Worm (Caenorhabditis elegans): ENCODE measurements around the gene ile-2.

ile-2 gene

ce11 chrX:812264-812663 is 43.9 kb downstream of the ile-2 start (continued):
- TF ChIP-seq egl-27 (tag; optimal IDR thresholded peaks at IDR 0.05) (no peak), nhr-42 (GFP tag; IDR thresholded peaks at IDR 0.05) (no peak), mxl-3 (GFP tag; optimal IDR thresholded peaks at IDR 0.05) (no peak), dmd-6 (GFP tag; IDR thresholded peaks at IDR 0.05) (peak; percentile 21; the same call in 1 of the 2 replicates), nhr-41 (GFP tag; IDR thresholded peaks at IDR 0.05) (no peak), ztf-7 (tag; optimal IDR thresholded peaks at IDR 0.05) (no peak), egl-43 (GFP tag; IDR thresholded peaks at IDR 0.05) (no peak), hlh-30 (tag; optimal IDR thresholded peaks at IDR 0.05; ENCODE audit: insufficient read depth) (peak; percentile 10), F10B5.3 (tag; optimal IDR thresholded peaks at IDR 0.05) (no peak), mep-1 (tag; optimal IDR thresholded peaks at IDR 0.05) (no peak), Y105C5A.15 (GFP tag; IDR thresholded peaks at IDR 0.05) (no peak), lin-39 (tag; optimal IDR thresholded peaks at IDR 0.05) (no peak), tag-97 (GFP tag; IDR thresholded peaks at IDR 0.05) (no peak)

- TF ChIP-seq daf-16 (GFP tag; optimal IDR thresholded peaks at IDR 0.05) (no peak), daf-16 (tag; optimal IDR thresholded peaks at IDR 0.05) (peak; percentile 42), fos-1 (tag; optimal IDR thresholded peaks at IDR 0.05) (no peak)
Observed at ce11 chrX:813063-813462, 44.7 kb downstream of the ile-2 start, which contains the start of gene F25E2.3. F25E2.3 (minus strand) TSS chrX:813163.

DNA sequence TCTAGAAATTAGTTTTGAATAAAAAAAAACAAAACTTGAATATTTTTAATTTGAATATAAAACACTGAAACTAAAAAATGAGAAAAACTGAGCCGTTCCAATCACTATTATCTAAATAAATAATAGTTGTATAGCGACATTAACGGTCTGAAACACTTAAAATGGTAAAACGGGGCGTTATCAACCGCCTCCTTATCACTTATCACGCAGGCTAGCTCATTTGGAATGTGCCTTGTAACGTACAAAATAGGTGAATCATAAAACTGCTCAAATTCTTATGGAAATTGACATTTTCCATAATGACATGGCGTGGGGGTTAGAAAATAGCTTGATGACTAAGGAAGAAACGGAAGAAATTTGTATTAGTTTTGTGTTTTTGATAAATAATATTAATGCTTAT is 47.5 kb downstream of the ile-2 start, which contains the start of gene ifd-2:
Gene ifd-2, minus strand, starts transcription at position 1 of the 400 bp plus-strand sequence.
- TF ChIP-seq sdz-12 (GFP tag; optimal IDR thresholded peaks at IDR 0.05) (no peak), pqm-1 (tag; optimal IDR thresholded peaks at IDR 0.05) (peak; percentile 87), php-3 (GFP tag; IDR thresholded peaks at IDR 0.05) (peak; percentile 73), dve-1 (tag; optimal IDR thresholded peaks at IDR 0.05; ENCODE audit: insufficient read depth) (peak; percentile 54), lin-29 (GFP tag; IDR thresholded peaks at IDR 0.05) (no peak), hlh-11 (tag; optimal IDR thresholded peaks at IDR 0.05) (peak; percentile 48), daf-16 (GFP tag; optimal IDR thresholded peaks at IDR 0.05) (no peak), daf-16 (tag; optimal IDR thresholded peaks at IDR 0.05) (peak; percentile 55), cey-2 (tag; optimal IDR thresholded peaks at IDR 0.05; ENCODE audit: borderline replicate concordance, insufficient read depth) (no peak), mes-2 (tag; optimal IDR thresholded peaks at IDR 0.05; ENCODE audit: poor library complexity, severe bottlenecking) (peak; percentile 1), tra-1 (GFP tag; IDR thresholded peaks at IDR 0.05) (peak; percentile 70; the same call in 1 of the 2 replicates), mdl-1 (tag; optimal IDR thresholded peaks at IDR 0.05) (no peak), nhr-28 (tag; optimal IDR thresholded peaks at IDR 0.05) (peak; percentile 53), dmd-6 (GFP tag; IDR thresholded peaks at IDR 0.05) (peak; percentile 69), lim-7 (GFP tag; IDR thresholded peaks at IDR 0.05) (no peak), nhr-102 (tag; optimal IDR thresholded peaks at IDR 0.05) (peak; percentile 12)

- TF ChIP-seq unc-62 (GFP tag; optimal IDR thresholded peaks at IDR 0.05 in 1 of 2) (peak in 1 of 2 experiments; percentile 64), unc-62 (tag; optimal IDR thresholded peaks at IDR 0.05) (no peak), ceh-82 (tag; optimal IDR thresholded peaks at IDR 0.05) (no peak), aha-1 (tag) (peak; percentile 83)
Observed at ce11 chrX:817984-818383, 49.6 kb downstream of the ile-2 start.
